Worm (Caenorhabditis elegans) whole organism, L4 larva: ENCODE measurements around the gene srsx-3.

Source experiments
- D1046.2 ChIP-seq: fragments of 200-800 bp; sonication (Bioruptor generic); IDR thresholded peaks from 2 replicates; pipeline ENCODE4 v1.3.6; 2022; ENCODE audit warnings: missing genetic modification characterization, missing compliant biosample characterization
- F10B5.3 ChIP-seq: sonication (generic microtip); optimal IDR thresholded peaks from 2 replicates; lab custom pipeline; 2016; ENCODE audit warnings: mild to moderate bottlenecking, missing genetic modification characterization, missing compliant biosample characterization
- F44E2.7 ChIP-seq: fragments of 200-800 bp; sonication (Bioruptor generic); IDR thresholded peaks from 2 replicates; pipeline ENCODE4 v2.1.2; 2022; ENCODE audit warnings: missing genetic modification characterization, missing compliant biosample characterization
- F49E8.2 ChIP-seq: sonication (generic microtip); optimal IDR thresholded peaks from 2 replicates; lab custom pipeline; 2016; ENCODE audit warnings: missing compliant biosample characterization, mild to moderate bottlenecking, missing genetic modification characterization, borderline replicate concordance
- Y105C5A.15 ChIP-seq: fragments of 200-800 bp; sonication (Bioruptor generic); IDR thresholded peaks from 2 replicates; pipeline ENCODE4 v1.3.6; 2022; ENCODE audit warnings: missing genetic modification characterization, missing compliant biosample characterization
- Y5F2A.4 ChIP-seq: fragments of 200-800 bp; sonication (Bioruptor generic); optimal IDR thresholded peaks from 2 replicates; lab custom pipeline; 2018; ENCODE audit warnings: mild to moderate bottlenecking, missing genetic modification characterization, missing compliant biosample characterization
- ZK337.2 ChIP-seq: fragments of 200-800 bp; sonication (Bioruptor generic); IDR thresholded peaks from 2 replicates; pipeline ENCODE4 v1.3.6; 2022; ENCODE audit warnings: missing genetic modification reagents, missing genetic modification characterization, missing compliant biosample characterization
- aha-1 ChIP-seq: fragments of 150-350 bp; peaks from one replicate; lab custom pipeline; 2014; ENCODE audit warnings: missing biosample characterization, missing genetic modification characterization
- ctbp-1 ChIP-seq: fragments of 200-800 bp; sonication (Bioruptor generic); IDR thresholded peaks from 2 replicates; pipeline ENCODE4 v1.3.6; 2022; ENCODE audit warnings: missing genetic modification reagents, missing genetic modification characterization, missing compliant biosample characterization
- daf-12 ChIP-seq: fragments of 150-350 bp; optimal IDR thresholded peaks from 2 replicates; lab custom pipeline; 2014; ENCODE audit warnings: missing biosample characterization, missing genetic modification reagents, missing genetic modification characterization
- dmd-6 ChIP-seq: fragments of 200-800 bp; sonication (Bioruptor generic); IDR thresholded peaks from 2 replicates; pipeline ENCODE4 v1.3.6; 2022; ENCODE audit warnings: missing genetic modification reagents, missing genetic modification characterization, missing compliant biosample characterization
- dve-1 ChIP-seq: sonication (generic microtip); optimal IDR thresholded peaks from 2 replicates; lab custom pipeline; 2017; ENCODE audit warnings: antibody characterized with exemption, mild to moderate bottlenecking, missing genetic modification characterization, missing compliant biosample characterization; ENCODE audit not compliant: insufficient read depth
- fkh-10 ChIP-seq: fragments of 150-350 bp; optimal IDR thresholded peaks from 2 replicates; lab custom pipeline; 2014; ENCODE audit warnings: missing biosample characterization, missing genetic modification reagents, missing genetic modification characterization
- hif-1 ChIP-seq, 2 experiments: sonication (generic microtip); optimal IDR thresholded peaks; 2 replicates each; lab custom pipeline; 2016 to 2017; ENCODE audit warnings: missing compliant biosample characterization in 2 of 2, missing genetic modification characterization in 2 of 2, missing genetic modification reagents in 2 of 2, missing genotype in 2 of 2, mild to moderate bottlenecking in 1 of 2
- hlh-30 ChIP-seq: sonication (generic microtip); optimal IDR thresholded peaks from 2 replicates; lab custom pipeline; 2017; ENCODE audit warnings: antibody characterized with exemption, mild to moderate bottlenecking, missing genetic modification characterization, missing compliant biosample characterization; ENCODE audit not compliant: insufficient read depth
- hmg-1.1 ChIP-seq: fragments of 200-800 bp; sonication (Bioruptor generic); IDR thresholded peaks from 2 replicates; pipeline ENCODE4 v1.3.6; 2022; ENCODE audit warnings: missing genetic modification reagents, missing genetic modification characterization, missing compliant biosample characterization
- lin-13 ChIP-seq: fragments of 150-350 bp; optimal IDR thresholded peaks from 2 replicates; lab custom pipeline; 2014; ENCODE audit warnings: missing biosample characterization, missing genetic modification reagents, missing genetic modification characterization
- lin-39 ChIP-seq: fragments of 150-350 bp; optimal IDR thresholded peaks from 2 replicates; lab custom pipeline; 2014; ENCODE audit warnings: missing biosample characterization, missing genetic modification reagents, missing genetic modification characterization
- lsy-2 ChIP-seq, 2 experiments: fragments of 150-350 bp in 1 of 2; sonication (generic microtip) in 1 of 2; optimal IDR thresholded peaks; 2 replicates each; lab custom pipeline; 2014 to 2017; ENCODE audit warnings: missing biosample characterization in 2 of 2, missing genetic modification characterization in 2 of 2
- madf-9 ChIP-seq: fragments of 200-800 bp; sonication (Bioruptor generic); conservative IDR thresholded peaks from 2 replicates; pipeline ENCODE4 v1.3.6; 2022; ENCODE audit warnings: missing genetic modification reagents, missing genetic modification characterization, missing compliant biosample characterization
- mxl-3 ChIP-seq: fragments of 200-800 bp; sonication (Bioruptor generic); optimal IDR thresholded peaks from 2 replicates; lab custom pipeline; 2018; ENCODE audit warnings: mild to moderate bottlenecking, missing genetic modification characterization, missing compliant biosample characterization
- nhr-10 ChIP-seq: fragments of 150-350 bp; optimal IDR thresholded peaks from 2 replicates; lab custom pipeline; 2014; ENCODE audit warnings: missing biosample characterization, missing genetic modification characterization
- nhr-111 ChIP-seq: fragments of 200-800 bp; sonication (Bioruptor generic); optimal IDR thresholded peaks from 2 replicates; lab custom pipeline; 2018; ENCODE audit warnings: mild to moderate bottlenecking, missing genetic modification characterization, missing compliant biosample characterization
- nhr-25 ChIP-seq: sonication (generic microtip); optimal IDR thresholded peaks from 2 replicates; lab custom pipeline; 2017; ENCODE audit warnings: missing genetic modification characterization, mild to moderate bottlenecking, missing compliant biosample characterization, antibody characterized with exemption, moderate library complexity, borderline replicate concordance; ENCODE audit not compliant: insufficient read depth
- nhr-6 ChIP-seq: fragments of 150-350 bp; optimal IDR thresholded peaks from 2 replicates; lab custom pipeline; 2014; ENCODE audit warnings: missing biosample characterization, missing genetic modification characterization
- pha-4 ChIP-seq, 2 experiments: fragments of 150-350 bp in 1 of 2; fragments of 200-800 bp in 1 of 2; sonication (Bioruptor generic) in 1 of 2; IDR thresholded peaks in 1 of 2; optimal IDR thresholded peaks in 1 of 2; 2 replicates each; pipeline versions ENCODE4 v1.3.6 to Lab custom; 2014 to 2022; ENCODE audit warnings: missing genetic modification characterization in 2 of 2, missing genetic modification reagents in 2 of 2, missing biosample characterization in 1 of 2, missing compliant biosample characterization in 1 of 2
- php-3 ChIP-seq: fragments of 200-800 bp; sonication (Bioruptor generic); IDR thresholded peaks from 2 replicates; pipeline ENCODE4 v1.3.6; 2022; ENCODE audit warnings: missing genetic modification reagents, missing genetic modification characterization, missing compliant biosample characterization
- snpc-4 ChIP-seq: fragments of 150-350 bp; optimal IDR thresholded peaks from 2 replicates; lab custom pipeline; 2014; ENCODE audit warnings: missing biosample characterization, missing genetic modification characterization
- unc-39 ChIP-seq: sonication (generic microtip); optimal IDR thresholded peaks from 2 replicates; lab custom pipeline; 2017; ENCODE audit warnings: missing biosample characterization, missing genetic modification characterization
- unc-62 ChIP-seq, 3 experiments: fragments of 150-350 bp in 1 of 3; sonication (generic microtip); optimal IDR thresholded peaks in 2 of 3; peaks in 1 of 3; 1 replicate in 1 of 3; 2 replicates in 2 of 3; lab custom pipeline; 2014 to 2017; ENCODE audit warnings: missing biosample characterization in 3 of 3, missing genetic modification characterization in 3 of 3, missing genetic modification reagents in 3 of 3, missing genotype in 1 of 3
- zfp-3 ChIP-seq: fragments of 200-800 bp; sonication (Bioruptor generic); conservative IDR thresholded peaks from 2 replicates; pipeline ENCODE4 v1.3.6; 2022; ENCODE audit warnings: missing genetic modification reagents, missing genetic modification characterization, missing compliant biosample characterization
- zip-11 ChIP-seq: fragments of 200-800 bp; sonication (Bioruptor generic); IDR thresholded peaks from 2 replicates; pipeline ENCODE4 v1.3.6; 2022; ENCODE audit warnings: missing genetic modification characterization, missing compliant biosample characterization
- ztf-7 ChIP-seq: fragments of 150-350 bp; optimal IDR thresholded peaks from 2 replicates; lab custom pipeline; 2014; ENCODE audit warnings: missing biosample characterization, missing genetic modification characterization

srsx-3 gene

DNA sequence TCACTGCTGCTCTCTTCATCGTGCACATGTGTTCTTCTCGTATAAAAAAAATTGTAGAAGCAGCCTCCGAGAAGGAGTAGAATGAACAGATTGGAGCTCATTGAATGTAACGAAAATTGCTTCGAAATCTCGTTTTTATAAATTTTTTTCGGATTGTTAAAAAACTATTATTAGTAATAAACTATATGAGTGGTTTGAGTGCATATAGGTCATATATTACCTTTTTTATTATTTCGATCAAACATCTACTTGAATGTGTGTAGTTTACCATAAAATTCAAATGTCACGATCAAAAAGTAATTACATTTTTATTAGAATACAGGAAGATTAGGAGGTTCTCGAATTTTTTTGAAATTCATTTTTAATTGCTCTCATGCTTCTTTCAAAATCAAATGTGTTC is 15.8 kb upstream of the srsx-3 start, which contains the start of gene clec-216:
clec-216 (minus strand) TSS at position 101 of the 400 bp plus-strand sequence.
- TF ChIP-seq pha-4 (GFP tag; IDR thresholded peaks at IDR 0.05; lab: Robert Waterston, UW) (no peak), pha-4 (tag; optimal IDR thresholded peaks at IDR 0.05; lab: Kevin White, UChicago) (no peak), lin-13 (GFP tag; lab: Kevin White, UChicago) (no peak), lin-39 (tag; lab: Kevin White, UChicago) (no peak), hlh-30 (tag; lab: Kevin White, UChicago) (no peak), Y5F2A.4 (GFP tag; lab: Kevin White, UChicago) (no peak), lsy-2 (tag; optimal IDR thresholded peaks at IDR 0.05; lab: Kevin White, UChicago) (no peak)

DNA sequence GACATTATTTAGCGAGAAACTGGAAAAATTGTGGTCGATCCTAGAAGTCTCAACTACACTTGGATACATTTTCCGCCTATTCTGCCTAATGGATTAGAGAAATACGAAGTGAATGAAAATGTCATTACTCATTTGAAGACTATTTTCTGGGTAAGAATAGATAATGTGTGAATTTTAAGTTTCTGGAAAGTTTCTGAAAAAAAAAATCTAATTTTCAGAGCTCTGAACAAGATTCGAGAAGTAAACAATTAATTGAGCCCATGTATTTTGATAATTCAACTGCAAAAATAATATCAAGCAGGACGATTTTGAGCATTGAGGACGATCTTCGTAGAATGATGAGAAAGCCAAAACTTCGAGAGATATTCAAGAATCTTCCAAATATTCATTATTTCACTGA is 9.2 kb upstream of the srsx-3 start:
- TF ChIP-seq aha-1, result peak; percentile 91
- no peak for TF ChIP-seq F49E8.2
- no peak for TF ChIP-seq snpc-4
- peak in 1 of 2 experiments; percentile 81 for TF ChIP-seq unc-62 (GFP tag; optimal IDR thresholded peaks at IDR 0.05 in 1 of 2; lab: Kevin White, UChicago)
- TF ChIP-seq unc-62 (tag; optimal IDR thresholded peaks at IDR 0.05; lab: Kevin White, UChicago), result no peak
- no peak for TF ChIP-seq F10B5.3 (tag; lab: Kevin White, UChicago)
- no peak for TF ChIP-seq nhr-111

DNA sequence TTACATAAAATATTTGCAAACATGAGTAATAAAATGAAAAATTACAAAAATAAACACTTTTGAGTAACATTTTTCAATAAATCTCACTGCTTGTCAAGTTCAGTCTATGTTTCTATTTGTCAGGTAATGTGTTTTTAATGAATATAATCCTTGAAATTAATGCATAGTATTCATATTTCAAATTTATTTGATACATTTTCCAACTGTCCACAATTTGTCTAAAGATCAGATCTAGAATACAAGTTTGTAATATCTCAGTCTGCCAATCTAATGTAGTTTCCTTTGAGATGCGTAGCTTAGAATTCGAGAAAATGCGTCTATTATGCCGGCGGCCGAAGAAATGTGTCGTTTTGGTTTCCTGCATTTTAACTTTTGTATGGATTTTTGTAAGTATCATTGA is 6.5 kb upstream of the srsx-3 start, which contains the start of gene Y97E10B.1:
Y97E10B.1 (plus strand) TSS at position 301 of the 400 bp plus-strand sequence.
- no peak for TF ChIP-seq zip-11 (GFP tag; lab: Robert Waterston, UW)
- TF ChIP-seq aha-1, result peak; percentile 66

DNA sequence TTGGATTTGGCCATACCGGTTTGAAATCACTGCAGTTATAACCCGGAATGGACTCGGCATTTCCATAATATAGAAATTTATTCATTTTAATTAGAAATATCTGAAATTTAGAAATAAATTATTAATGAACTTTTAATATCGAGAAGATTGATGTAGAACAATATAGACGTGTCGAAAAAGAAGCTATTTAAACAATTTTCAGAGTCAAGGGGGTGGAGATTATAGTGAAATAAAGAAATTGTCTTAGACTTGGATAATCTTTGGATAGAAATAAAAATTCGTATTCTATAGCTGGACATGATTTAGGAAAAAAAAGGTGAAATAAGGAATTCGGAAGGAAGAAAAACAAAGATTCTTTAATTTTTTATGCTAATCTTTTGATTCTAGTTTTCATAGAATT is 3.2 kb upstream of the srsx-3 start, which contains the start of gene srt-53:
srt-53 (minus strand) TSS at position 101 of the 400 bp plus-strand sequence.
- TF ChIP-seq ztf-7 (tag; lab: Kevin White, UChicago) (no peak), hif-1 (tag; optimal IDR thresholded peaks at IDR 0.05; lab: Kevin White, UChicago) (no peak), zip-11 (GFP tag; lab: Robert Waterston, UW) (no peak), unc-62 (GFP tag; optimal IDR thresholded peaks at IDR 0.05 in 1 of 2; lab: Kevin White, UChicago) (peak in 1 of 2 experiments; percentile 87), unc-62 (tag; optimal IDR thresholded peaks at IDR 0.05; lab: Kevin White, UChicago) (no peak), nhr-6 (tag; lab: Kevin White, UChicago) (no peak), Y105C5A.15 (no peak), F44E2.7 (no peak), php-3 (GFP tag; lab: Robert Waterston, UW) (no peak)

DNA sequence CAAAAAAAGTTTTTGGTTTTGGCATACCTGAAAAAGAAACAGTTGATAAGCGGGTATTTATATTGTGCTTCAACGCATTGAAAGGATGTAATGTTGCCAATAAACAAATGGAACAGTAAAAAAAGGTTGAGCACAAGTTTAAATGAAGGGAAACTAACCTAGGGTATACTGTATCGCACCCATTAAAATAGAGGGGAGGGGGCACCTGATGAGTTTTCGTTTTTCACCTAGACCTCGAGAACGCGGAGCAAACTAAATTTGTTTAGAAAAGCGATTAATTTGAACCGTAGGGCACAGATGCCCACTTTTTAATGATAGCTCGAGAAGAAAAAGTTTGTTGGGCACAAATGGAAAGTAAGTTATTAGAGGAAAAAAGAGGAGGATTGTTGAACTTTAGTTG is 4.1 kb downstream of the srsx-3 start, which contains the start of gene ncx-10:
ncx-10 (minus strand) TSS at position 101 of the 400 bp plus-strand sequence.
- TF ChIP-seq nhr-25 (tag; lab: Kevin White, UChicago) (no peak), snpc-4 (no peak), daf-12 (no peak), nhr-10 (tag; lab: Kevin White, UChicago) (no peak)

DNA sequence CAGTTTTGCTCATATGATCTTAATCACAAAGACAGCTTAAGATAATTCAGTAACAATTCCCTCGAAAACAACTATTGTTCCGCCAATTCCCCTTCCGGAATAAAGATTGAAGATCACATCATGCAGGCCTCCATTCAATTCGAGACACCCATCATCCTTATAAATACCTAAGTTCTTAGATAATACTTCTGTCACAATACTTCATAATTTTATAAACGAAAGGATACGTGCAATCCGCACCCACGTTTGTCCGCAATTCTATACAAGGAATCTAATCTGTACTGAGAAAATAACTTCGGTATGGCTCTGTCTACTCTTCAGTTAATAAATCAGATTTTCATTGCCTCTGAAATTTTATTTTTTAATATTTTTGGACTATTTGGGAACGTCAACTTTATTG is 8.4 kb downstream of the srsx-3 start, which contains the start of gene srsx-5:
srsx-5 (plus strand) TSS at position 301 of the 400 bp plus-strand sequence.
- TF ChIP-seq php-3 (GFP tag; lab: Robert Waterston, UW) (no peak), ctbp-1 (GFP tag; lab: Robert Waterston, UW) (no peak), ZK337.2 (GFP tag; lab: Robert Waterston, UW) (no peak), mxl-3 (no peak), D1046.2 (GFP tag; lab: Robert Waterston, UW) (no peak), dmd-6 (GFP tag; lab: Robert Waterston, UW) (no peak), aha-1 (no peak), unc-39 (tag; lab: Kevin White, UChicago) (no peak), madf-9 (GFP tag; lab: Robert Waterston, UW) (no peak), pha-4 (GFP tag; IDR thresholded peaks at IDR 0.05; lab: Robert Waterston, UW) (no peak), pha-4 (tag; optimal IDR thresholded peaks at IDR 0.05; lab: Kevin White, UChicago) (no peak), nhr-25 (tag; lab: Kevin White, UChicago) (no peak), zfp-3 (GFP tag; lab: Robert Waterston, UW) (no peak), fkh-10 (GFP tag; lab: Kevin White, UChicago) (no peak), dve-1 (no peak), hmg-1.1 (GFP tag; lab: Robert Waterston, UW) (no peak)
- TF ChIP-seq, all 104 proteins: peak for 0
